Fruit fly (Drosophila melanogaster) whole organism: Measurements from ENCODE around the gene CG31524.

Source experiments
- CG8478 ChIP-seq: fragments of >200 bp; optimal IDR thresholded peaks from 2 replicates; lab custom pipeline; 2018; ENCODE audit warnings: inconsistent platforms
- Dll ChIP-seq: fragments of >200 bp; optimal IDR thresholded peaks from 2 replicates; lab custom pipeline; 2017
- EcR ChIP-seq, 2 experiments: fragments of >200 bp; optimal IDR thresholded peaks; 2 replicates each; lab custom pipeline; 2017; ENCODE audit warnings: missing biosample characterization in 2 of 2, missing genetic modification characterization in 2 of 2, missing genetic modification reagents in 2 of 2
- pan ChIP-seq: fragments of >200 bp; optimal IDR thresholded peaks from 2 replicates; lab custom pipeline; 2017
- psq ChIP-seq: fragments of >200 bp; optimal IDR thresholded peaks from 2 replicates; lab custom pipeline; 2017
- usp ChIP-seq: fragments of >200 bp; optimal IDR thresholded peaks from 2 replicates; lab custom pipeline; 2017; ENCODE audit warnings: missing biosample characterization, missing genetic modification characterization, mixed read lengths

The CG31524 gene

DNA sequence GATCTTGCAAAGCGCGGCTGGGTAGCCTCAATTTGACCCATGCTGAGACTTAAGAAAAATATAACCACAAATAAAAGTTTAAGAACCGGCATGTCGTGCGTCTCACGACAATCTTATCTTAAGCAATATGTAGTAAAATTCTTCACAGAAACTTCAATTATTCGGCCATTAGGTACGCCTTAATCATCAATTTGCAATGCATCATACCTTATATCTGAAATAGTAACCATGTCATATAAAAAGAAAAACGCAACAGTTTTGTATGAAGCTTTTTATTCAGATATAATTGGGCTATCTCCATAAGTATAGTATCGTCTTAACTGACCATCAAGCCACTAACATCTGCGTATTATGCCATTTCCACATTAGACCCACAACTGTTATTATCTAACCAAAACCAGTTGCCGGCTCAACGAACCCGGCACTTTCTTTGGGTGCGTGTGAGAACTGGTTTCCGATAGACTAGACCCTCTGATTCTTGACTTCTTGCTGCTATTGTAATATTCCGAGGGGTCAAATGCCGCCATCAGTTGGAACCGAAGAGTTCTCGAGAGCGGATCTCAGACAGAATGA, at the start of gene CG31524, which contains the start of gene CG9698:
CG31524 (minus strand) TSS at position 101 of the 573 bp plus-strand sequence.
CG9698 (plus strand) TSS at position 523 of the 573 bp plus-strand sequence.
- TF ChIP-seq EcR (GFP tag; optimal IDR thresholded peaks at IDR 0.05; lab: Kevin White, UChicago), result peak in 1 of 2 experiments; percentile 18
- no peak for TF ChIP-seq CG8478 (lab: Kevin White, UChicago)

- TF ChIP-seq EcR (GFP tag; optimal IDR thresholded peaks at IDR 0.05; lab: Kevin White, UChicago) (no peak), psq (lab: Kevin White, UChicago) (no peak), CG8478 (lab: Kevin White, UChicago) (no peak), Dll (lab: Kevin White, UChicago) (no peak), pan (no peak)
These were observed 49.3 kb upstream of the CG31524 start for dm6 chr3R:30563260-30564080.

DNA sequence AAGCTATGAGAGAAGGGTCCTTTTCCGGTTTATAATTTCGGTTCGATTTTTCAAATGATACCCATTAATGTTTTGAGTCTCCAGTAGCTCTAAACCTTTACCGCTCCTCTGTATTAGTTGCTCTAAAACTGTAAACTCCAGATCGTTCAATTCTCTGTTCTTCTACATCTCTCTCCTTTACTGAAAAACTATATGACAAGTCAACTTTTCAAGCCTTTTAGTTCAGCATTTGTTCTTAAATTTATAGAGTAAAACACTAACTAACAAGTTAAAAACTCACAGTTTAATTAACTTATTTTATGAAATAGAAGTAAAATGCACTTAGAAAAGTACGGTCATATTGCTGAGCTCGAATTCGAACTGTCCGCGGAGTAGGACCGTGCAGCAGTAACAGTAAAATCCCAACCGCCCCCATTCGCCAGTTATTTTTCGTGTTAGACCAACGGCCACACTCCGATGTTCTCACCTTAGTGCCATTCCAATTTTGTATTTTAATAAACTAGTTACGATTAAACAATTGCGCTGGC, 48.6 kb upstream of the CG31524 start:
- TF ChIP-seq pan (no peak), psq (lab: Kevin White, UChicago) (no peak), CG8478 (lab: Kevin White, UChicago) (no peak), usp (GFP tag; lab: Kevin White, UChicago) (no peak), Dll (lab: Kevin White, UChicago) (no peak), EcR (GFP tag; optimal IDR thresholded peaks at IDR 0.05; lab: Kevin White, UChicago) (no peak)

dm6 chr3R:30561207-30561606, 47.1 kb upstream of the CG31524 start:
- no peak for TF ChIP-seq Dll (lab: Kevin White, UChicago)
- no peak for TF ChIP-seq pan
- TF ChIP-seq psq (lab: Kevin White, UChicago), result no peak

DNA sequence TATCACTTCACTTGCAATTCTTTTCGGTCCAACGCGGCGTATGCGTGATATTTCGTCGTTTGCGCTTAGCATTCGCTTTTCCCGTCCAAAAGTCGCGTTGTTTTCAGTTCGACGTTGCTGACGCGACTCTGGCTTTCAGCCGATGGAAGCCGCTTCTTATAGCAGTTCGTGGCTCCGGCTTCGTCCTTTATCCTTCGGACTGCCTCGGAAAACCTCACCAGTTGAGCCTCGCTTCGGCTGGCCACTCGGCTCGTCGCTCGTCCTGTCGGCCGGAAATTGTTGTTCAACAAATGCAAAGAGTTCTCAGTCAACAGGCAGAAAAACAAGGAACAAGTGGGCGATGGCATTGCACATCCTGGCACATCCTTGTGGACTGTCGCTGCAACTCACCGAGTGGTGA, 45.9 kb upstream of the CG31524 start, which contains the start of gene CG34155:
CG34155 (minus strand) TSS at position 130 of the 400 bp plus-strand sequence.
- TF ChIP-seq Dll (lab: Kevin White, UChicago), result no peak
- TF ChIP-seq psq (lab: Kevin White, UChicago), result no peak
- TF ChIP-seq EcR (GFP tag; optimal IDR thresholded peaks at IDR 0.05; lab: Kevin White, UChicago), result no peak
- TF ChIP-seq CG8478 (lab: Kevin White, UChicago), result no peak
- no peak for TF ChIP-seq usp (GFP tag; lab: Kevin White, UChicago)
- TF ChIP-seq pan, result no peak

dm6 chr3R:30552548-30552947, 38.4 kb upstream of the CG31524 start:
- TF ChIP-seq usp (GFP tag; lab: Kevin White, UChicago), result no peak
- no peak for TF ChIP-seq CG8478 (lab: Kevin White, UChicago)
- no peak for TF ChIP-seq EcR (GFP tag; optimal IDR thresholded peaks at IDR 0.05; lab: Kevin White, UChicago)
- TF ChIP-seq Dll (lab: Kevin White, UChicago), result no peak
- no peak for TF ChIP-seq psq (lab: Kevin White, UChicago)
- TF ChIP-seq pan, result no peak

- TF ChIP-seq pan (no peak), usp (GFP tag; lab: Kevin White, UChicago) (no peak), psq (lab: Kevin White, UChicago) (no peak), EcR (GFP tag; optimal IDR thresholded peaks at IDR 0.05; lab: Kevin White, UChicago) (no peak), Dll (lab: Kevin White, UChicago) (no peak), CG8478 (lab: Kevin White, UChicago) (no peak)
These were observed 35.9 kb upstream of the CG31524 start for dm6 chr3R:30550044-30550443.

- TF ChIP-seq psq (lab: Kevin White, UChicago) (no peak), EcR (GFP tag; optimal IDR thresholded peaks at IDR 0.05; lab: Kevin White, UChicago) (no peak), CG8478 (lab: Kevin White, UChicago) (no peak), pan (no peak), usp (GFP tag; lab: Kevin White, UChicago) (no peak), Dll (lab: Kevin White, UChicago) (no peak)
These were observed 30.8 kb upstream of the CG31524 start for dm6 chr3R:30544974-30545373.

- TF ChIP-seq CG8478 (lab: Kevin White, UChicago) (no peak), EcR (GFP tag; optimal IDR thresholded peaks at IDR 0.05; lab: Kevin White, UChicago) (no peak), pan (no peak), psq (lab: Kevin White, UChicago) (no peak), Dll (lab: Kevin White, UChicago) (no peak), usp (GFP tag; lab: Kevin White, UChicago) (no peak)
These were observed 27.3 kb upstream of the CG31524 start for dm6 chr3R:30541469-30541868.

DNA sequence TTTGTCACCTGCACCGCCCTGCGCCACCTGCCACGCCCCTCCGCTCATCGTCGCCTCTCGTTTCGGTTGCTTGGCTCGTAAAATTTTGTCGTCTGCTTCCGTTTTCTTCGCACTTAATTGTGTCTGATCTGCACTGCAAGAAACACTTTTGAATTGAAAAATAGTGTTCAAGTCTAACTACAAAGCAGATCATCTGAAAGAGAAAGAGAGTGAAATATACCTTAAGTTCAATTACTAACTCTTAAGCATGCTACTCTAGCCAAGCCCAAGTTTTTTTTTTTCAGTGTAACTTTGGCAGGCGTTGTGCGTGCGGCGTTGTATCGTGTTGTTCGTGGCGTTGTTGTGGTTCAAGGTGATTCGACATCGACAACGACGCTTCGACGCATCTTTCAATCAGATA, 26.0 kb upstream of the CG31524 start:
- TF ChIP-seq psq (lab: Kevin White, UChicago) (no peak), usp (GFP tag; lab: Kevin White, UChicago) (no peak), pan (no peak), CG8478 (lab: Kevin White, UChicago) (no peak), EcR (GFP tag; optimal IDR thresholded peaks at IDR 0.05; lab: Kevin White, UChicago) (no peak), Dll (lab: Kevin White, UChicago) (no peak)

DNA sequence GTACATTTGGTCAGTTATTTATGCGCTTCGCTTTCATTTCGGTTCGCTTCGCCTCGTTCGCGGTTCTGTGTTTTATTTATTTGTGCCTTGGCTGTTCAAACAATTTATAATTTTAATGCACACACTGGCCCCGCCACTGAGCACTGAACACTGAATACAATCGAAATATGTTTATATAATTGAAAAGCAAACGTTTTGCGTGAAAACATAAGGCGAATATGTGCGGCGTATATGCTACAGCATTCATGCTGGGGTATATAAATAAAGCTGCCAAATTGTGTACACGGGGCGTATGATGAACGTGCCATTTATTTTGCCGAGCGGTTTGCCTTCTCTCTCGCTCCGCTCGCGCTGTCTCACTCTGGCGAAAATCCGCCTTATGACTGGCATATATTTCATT, 22.8 kb upstream of the CG31524 start:
- TF ChIP-seq CG8478 (lab: Kevin White, UChicago), result no peak

DNA sequence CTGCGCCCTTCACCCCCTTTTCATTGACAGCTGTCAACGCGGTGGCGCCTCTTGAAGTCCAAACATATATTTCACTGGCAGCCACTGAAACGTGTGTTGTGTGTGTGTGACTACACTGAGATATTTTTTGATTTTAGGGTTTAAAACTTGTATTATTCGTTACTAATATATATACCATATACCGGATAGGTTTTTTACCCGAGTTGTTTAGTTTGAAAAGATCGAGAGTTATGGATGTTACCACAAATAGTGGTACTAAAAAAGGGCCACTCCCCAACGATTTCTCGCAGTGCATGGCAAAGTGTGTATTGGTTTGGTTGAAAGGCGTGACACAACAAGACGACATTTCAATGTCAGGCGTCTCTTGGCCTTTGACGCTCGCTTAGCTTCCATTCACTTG, 22.3 kb upstream of the CG31524 start:
- TF ChIP-seq EcR (GFP tag; optimal IDR thresholded peaks at IDR 0.05; lab: Kevin White, UChicago) (no peak), pan (no peak), Dll (lab: Kevin White, UChicago) (no peak), psq (lab: Kevin White, UChicago) (no peak), CG8478 (lab: Kevin White, UChicago) (no peak), usp (GFP tag; lab: Kevin White, UChicago) (no peak)
